Worm (Caenorhabditis elegans) whole organism, early embryonic: ENCODE results near the gene F55A4.13.

Experiments
- ceh-36 ChIP-seq: sonication (generic microtip); optimal IDR thresholded peaks from 2 replicates; lab custom pipeline; 2016; ENCODE audit warnings: missing genetic modification characterization, inconsistent platforms, missing compliant biosample characterization
- hmbx-1 ChIP-seq: sonication (generic microtip); optimal IDR thresholded peaks from 2 replicates; lab custom pipeline; 2016; ENCODE audit warnings: mild to moderate bottlenecking, missing genetic modification characterization, missing compliant biosample characterization
- pes-1 ChIP-seq: fragments of 200-800 bp; sonication (Bioruptor generic); IDR thresholded peaks from 2 replicates; pipeline ENCODE4 v1.3.6; 2022; ENCODE audit warnings: missing genetic modification reagents, missing genetic modification characterization, missing compliant biosample characterization
- tra-4 ChIP-seq: sonication (generic microtip); optimal IDR thresholded peaks from 2 replicates; lab custom pipeline; 2017; ENCODE audit warnings: missing genetic modification characterization, missing compliant biosample characterization

ce11 chrX:1010627-1011452, 6.5 kb downstream of the F55A4.13 start:
- TF ChIP-seq hmbx-1 (no peak), pes-1 (GFP tag; lab: Robert Waterston, UW) (no peak), tra-4 (tag; lab: Kevin White, UChicago) (no peak), ceh-36 (no peak)
